Worm (Caenorhabditis elegans): Measurements from ENCODE around the gene srxa-4.

srxa-4 gene

ce11 chrV:7416569-7416968 lies 3.7 kb upstream of the srxa-4 start:
- TF ChIP-seq cog-1 (tag; optimal IDR thresholded peaks at IDR 0.05) (no peak), med-1 (GFP tag; optimal IDR thresholded peaks at IDR 0.05; ENCODE audit: insufficient read depth) (no peak), flt-1 (GFP tag; IDR thresholded peaks at IDR 0.05) (no peak), ref-1 (GFP tag; conservative IDR thresholded peaks at IDR 0.05) (no peak), ztf-29 (GFP tag; IDR thresholded peaks at IDR 0.05) (no peak), T22C8.4 (GFP tag; IDR thresholded peaks at IDR 0.05) (no peak), klf-2 (GFP tag; conservative IDR thresholded peaks at IDR 0.05) (no peak), tab-1 (GFP tag; IDR thresholded peaks at IDR 0.05) (no peak), ztf-23 (GFP tag; IDR thresholded peaks at IDR 0.05) (no peak)

- TF ChIP-seq ztf-23 (GFP tag; IDR thresholded peaks at IDR 0.05) (no peak), ref-1 (GFP tag; conservative IDR thresholded peaks at IDR 0.05) (no peak), flt-1 (GFP tag; IDR thresholded peaks at IDR 0.05) (no peak), med-1 (GFP tag; optimal IDR thresholded peaks at IDR 0.05; ENCODE audit: insufficient read depth) (no peak), T22C8.4 (GFP tag; IDR thresholded peaks at IDR 0.05) (no peak), cog-1 (tag; optimal IDR thresholded peaks at IDR 0.05) (no peak), klf-2 (GFP tag; conservative IDR thresholded peaks at IDR 0.05) (no peak), ztf-29 (GFP tag; IDR thresholded peaks at IDR 0.05) (no peak), tab-1 (GFP tag; IDR thresholded peaks at IDR 0.05) (no peak)
These were observed 3.1 kb upstream of the srxa-4 start, which contains the start of gene srw-67 for ce11 chrV:7417018-7417716. Gene srw-67 (plus strand): TSS chrV:7417660.

ce11 chrV:7424336-7424735 lies 4.1 kb downstream of the srxa-4 start, which contains the start of gene F18E3.10:
Gene F18E3.10 (minus strand): TSS chrV:7424436.
- no peak for TF ChIP-seq klf-2 (GFP tag; conservative IDR thresholded peaks at IDR 0.05)
- TF ChIP-seq ref-1 (GFP tag; conservative IDR thresholded peaks at IDR 0.05), result no peak
- no peak for TF ChIP-seq T22C8.4 (GFP tag; IDR thresholded peaks at IDR 0.05)
- TF ChIP-seq cog-1 (tag; optimal IDR thresholded peaks at IDR 0.05), result no peak
- TF ChIP-seq ztf-23 (GFP tag; IDR thresholded peaks at IDR 0.05), result no peak
- TF ChIP-seq med-1 (GFP tag; optimal IDR thresholded peaks at IDR 0.05; ENCODE audit: insufficient read depth), result no peak
- no peak for TF ChIP-seq tab-1 (GFP tag; IDR thresholded peaks at IDR 0.05)
- TF ChIP-seq flt-1 (GFP tag; IDR thresholded peaks at IDR 0.05), result no peak
- no peak for TF ChIP-seq ztf-29 (GFP tag; IDR thresholded peaks at IDR 0.05)

ce11 chrV:7426594-7426993 lies 6.3 kb downstream of the srxa-4 start, which contains the start of gene srw-68:
Gene srw-68 (minus strand): TSS chrV:7426694.
- no peak for TF ChIP-seq T22C8.4 (GFP tag; IDR thresholded peaks at IDR 0.05)
- no peak for TF ChIP-seq flt-1 (GFP tag; IDR thresholded peaks at IDR 0.05)
- TF ChIP-seq med-1 (GFP tag; optimal IDR thresholded peaks at IDR 0.05; ENCODE audit: insufficient read depth), result no peak
- no peak for TF ChIP-seq ref-1 (GFP tag; conservative IDR thresholded peaks at IDR 0.05)
- TF ChIP-seq klf-2 (GFP tag; conservative IDR thresholded peaks at IDR 0.05), result no peak
- no peak for TF ChIP-seq ztf-29 (GFP tag; IDR thresholded peaks at IDR 0.05)

- TF ChIP-seq med-1 (GFP tag; optimal IDR thresholded peaks at IDR 0.05; ENCODE audit: insufficient read depth), result no peak
- TF ChIP-seq ztf-23 (GFP tag; IDR thresholded peaks at IDR 0.05), result no peak
- TF ChIP-seq T22C8.4 (GFP tag; IDR thresholded peaks at IDR 0.05), result no peak
- no peak for TF ChIP-seq flt-1 (GFP tag; IDR thresholded peaks at IDR 0.05)
- no peak for TF ChIP-seq cog-1 (tag; optimal IDR thresholded peaks at IDR 0.05)
- TF ChIP-seq klf-2 (GFP tag; conservative IDR thresholded peaks at IDR 0.05), result no peak
- no peak for TF ChIP-seq ref-1 (GFP tag; conservative IDR thresholded peaks at IDR 0.05)
- TF ChIP-seq tab-1 (GFP tag; IDR thresholded peaks at IDR 0.05), result no peak
- TF ChIP-seq ztf-29 (GFP tag; IDR thresholded peaks at IDR 0.05), result no peak
These were observed 8.6 kb downstream of the srxa-4 start, which contains the start of gene srw-69 for ce11 chrV:7428880-7429279. Gene srw-69 (minus strand): TSS chrV:7428980.

ce11 chrV:7431016-7431415 lies 10.8 kb downstream of the srxa-4 start, which contains the start of gene srw-71:
Gene srw-71 (minus strand): TSS chrV:7431116.
- no peak for TF ChIP-seq med-1 (GFP tag; optimal IDR thresholded peaks at IDR 0.05; ENCODE audit: insufficient read depth)
- TF ChIP-seq klf-2 (GFP tag; conservative IDR thresholded peaks at IDR 0.05), result no peak

ce11 chrV:7432441-7433146 lies 12.3 kb downstream of the srxa-4 start:
- no peak for TF ChIP-seq cog-1 (tag; optimal IDR thresholded peaks at IDR 0.05)
- TF ChIP-seq ref-1 (GFP tag; conservative IDR thresholded peaks at IDR 0.05), result no peak
- TF ChIP-seq ztf-29 (GFP tag; IDR thresholded peaks at IDR 0.05), result no peak
- TF ChIP-seq T22C8.4 (GFP tag; IDR thresholded peaks at IDR 0.05), result no peak
- no peak for TF ChIP-seq tab-1 (GFP tag; IDR thresholded peaks at IDR 0.05)
- no peak for TF ChIP-seq flt-1 (GFP tag; IDR thresholded peaks at IDR 0.05)
- TF ChIP-seq klf-2 (GFP tag; conservative IDR thresholded peaks at IDR 0.05), result no peak
- TF ChIP-seq med-1 (GFP tag; optimal IDR thresholded peaks at IDR 0.05; ENCODE audit: insufficient read depth), result no peak

ce11 chrV:7434805-7435363 lies 14.6 kb downstream of the srxa-4 start:
- TF ChIP-seq tab-1 (GFP tag; IDR thresholded peaks at IDR 0.05), result no peak
- TF ChIP-seq T22C8.4 (GFP tag; IDR thresholded peaks at IDR 0.05), result no peak
- no peak for TF ChIP-seq ref-1 (GFP tag; conservative IDR thresholded peaks at IDR 0.05)
- no peak for TF ChIP-seq cog-1 (tag; optimal IDR thresholded peaks at IDR 0.05)
- no peak for TF ChIP-seq med-1 (GFP tag; optimal IDR thresholded peaks at IDR 0.05; ENCODE audit: insufficient read depth)
- no peak for TF ChIP-seq klf-2 (GFP tag; conservative IDR thresholded peaks at IDR 0.05)
- no peak for TF ChIP-seq ztf-23 (GFP tag; IDR thresholded peaks at IDR 0.05)

Measured in whole organism, midembryonic.